Worm (Caenorhabditis elegans): Measurements from ENCODE around the gene Y66H1A.5.

DNA sequence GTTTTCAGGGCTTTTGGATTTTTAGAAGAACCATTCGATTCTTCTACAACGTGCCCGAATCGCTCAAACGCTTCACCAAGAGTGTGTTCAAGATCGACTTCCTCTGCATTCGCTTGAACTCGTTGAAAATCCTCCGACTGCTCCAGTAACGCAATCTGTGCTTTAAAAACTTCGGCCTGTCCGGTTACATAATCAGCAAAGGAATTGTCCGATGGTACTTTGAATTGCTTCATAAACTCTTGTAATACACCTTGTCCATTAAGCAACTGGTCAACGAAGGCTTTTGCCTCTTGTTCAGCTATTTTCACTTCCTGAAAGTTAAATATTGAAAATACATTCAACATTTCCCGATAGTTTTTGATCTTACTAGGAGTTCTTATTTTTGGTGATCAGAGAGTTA is 8.2 kb downstream of the Y66H1A.5 start:
- TF ChIP-seq flt-1 (GFP tag; IDR thresholded peaks at IDR 0.05) = no peak
- TF ChIP-seq ets-7 (tag; optimal IDR thresholded peaks at IDR 0.05) = no peak
- TF ChIP-seq ama-1 (optimal IDR thresholded peaks at IDR 0.05) = no peak
- no peak for TF ChIP-seq hmbx-1 (tag; optimal IDR thresholded peaks at IDR 0.05)
- no peak for TF ChIP-seq pes-1 (GFP tag; IDR thresholded peaks at IDR 0.05)
- no peak for TF ChIP-seq F13C5.2 (tag; optimal IDR thresholded peaks at IDR 0.05)
- TF ChIP-seq hmg-4 (GFP tag; optimal IDR thresholded peaks at IDR 0.05) = no peak
